Fruit fly (Drosophila melanogaster) whole organism, wandering third instar larva: ENCODE data around the gene Uch.

Experiments used
- Jra ChIP-seq: sonication (Bioruptor generic); optimal IDR thresholded peaks from 2 replicates; lab custom pipeline; 2016; ENCODE audit warnings: missing biosample characterization, missing genetic modification characterization
- Myc ChIP-seq: fragments of >200 bp; optimal IDR thresholded peaks from 2 replicates; lab custom pipeline; 2017
- OdsH ChIP-seq: fragments of 200-800 bp; sonication (Bioruptor generic); optimal IDR thresholded peaks from 2 replicates; lab custom pipeline; 2016; ENCODE audit warnings: missing biosample characterization, mild to moderate bottlenecking, missing genetic modification characterization
- Rel ChIP-seq, 2 experiments: fragments of 200-800 bp; sonication (Bioruptor generic) in 1 of 2; optimal IDR thresholded peaks; 2 replicates in 1 of 2; 3 replicates in 1 of 2; lab custom pipeline; 2016 to 2019; ENCODE audit warnings: mild to moderate bottlenecking in 2 of 2, missing biosample characterization in 2 of 2, missing genetic modification characterization in 2 of 2, moderate library complexity in 1 of 2
- brk ChIP-seq: fragments of 200-800 bp; sonication (Bioruptor generic); optimal IDR thresholded peaks from 2 replicates; lab custom pipeline; 2016; ENCODE audit warnings: missing biosample characterization, mild to moderate bottlenecking, missing genetic modification characterization
- dl ChIP-seq, 2 experiments: fragments of 175-275, 200-275 bp in 1 of 2; fragments of 200-275 bp in 1 of 2; sonication (Bioruptor generic); optimal IDR thresholded peaks; lab custom pipeline; 2018; ENCODE audit warnings: mild to moderate bottlenecking in 2 of 2, missing biosample characterization in 2 of 2, missing genetic modification characterization in 2 of 2, moderate library complexity in 2 of 2; ENCODE audit not compliant: partially characterized antibody in 2 of 2, insufficient read depth in 1 of 2
- dsf ChIP-seq: sonication (Bioruptor generic); optimal IDR thresholded peaks from 2 replicates; lab custom pipeline; 2016; ENCODE audit warnings: missing biosample characterization, missing genetic modification characterization, borderline replicate concordance
- foxo ChIP-seq, 2 experiments: fragments of 200-800 bp; sonication (Bioruptor generic); optimal IDR thresholded peaks; 2 replicates in 1 of 2; 3 replicates in 1 of 2; lab custom pipeline; 2016 to 2017; ENCODE audit warnings: missing biosample characterization in 2 of 2, missing genetic modification characterization in 2 of 2
- fru ChIP-seq: fragments of 200-800 bp; sonication (Bioruptor generic); optimal IDR thresholded peaks from 3 replicates; lab custom pipeline; 2016; ENCODE audit warnings: missing biosample characterization, mild to moderate bottlenecking, missing genetic modification characterization
- h ChIP-seq: fragments of 200-800 bp; sonication (Bioruptor generic); optimal IDR thresholded peaks from 3 replicates; lab custom pipeline; 2016; ENCODE audit warnings: missing biosample characterization, mild to moderate bottlenecking, missing genetic modification characterization
- pan ChIP-seq: fragments of >200 bp; optimal IDR thresholded peaks from 2 replicates; lab custom pipeline; 2017
- usp ChIP-seq: fragments of >200 bp; optimal IDR thresholded peaks from 2 replicates; lab custom pipeline; 2017; ENCODE audit warnings: missing biosample characterization, missing genetic modification characterization

- TF ChIP-seq OdsH (peak; percentile 89), Myc (peak; percentile 23), pan (lab: Kevin White, UChicago) (no peak), h (GFP tag; lab: Kevin White, UChicago) (peak; percentile 95), fru (GFP tag; lab: Kevin White, UChicago) (peak; percentile 92), brk (GFP tag; lab: Kevin White, UChicago) (peak; percentile 87), usp (GFP tag; lab: Kevin White, UChicago) (no peak), dsf (peak; percentile 91), Rel (GFP tag; optimal IDR thresholded peaks at IDR 0.05; lab: Kevin White, UChicago) (no peak), Rel (tag; optimal IDR thresholded peaks at IDR 0.05; lab: Kevin White, UChicago) (peak; percentile 69), Jra (GFP tag; lab: Kevin White, UChicago) (peak; percentile 93), dl (GFP tag; optimal IDR thresholded peaks at IDR 0.05; lab: Kevin White, UChicago; ENCODE audit: insufficient read depth in 1 of 2, partially characterized antibody in 2 of 2) (no peak), foxo (GFP tag; optimal IDR thresholded peaks at IDR 0.05; lab: Kevin White, UChicago) (peak; percentile 79 to 93)
Observed at dm6 chr2L:2226259-2227121, 12.5 kb upstream of the Uch start, which contains the start of the genes CG15387 and sau.
